Worm (Caenorhabditis elegans): Measurements from ENCODE around the gene nlt-1.

DNA sequence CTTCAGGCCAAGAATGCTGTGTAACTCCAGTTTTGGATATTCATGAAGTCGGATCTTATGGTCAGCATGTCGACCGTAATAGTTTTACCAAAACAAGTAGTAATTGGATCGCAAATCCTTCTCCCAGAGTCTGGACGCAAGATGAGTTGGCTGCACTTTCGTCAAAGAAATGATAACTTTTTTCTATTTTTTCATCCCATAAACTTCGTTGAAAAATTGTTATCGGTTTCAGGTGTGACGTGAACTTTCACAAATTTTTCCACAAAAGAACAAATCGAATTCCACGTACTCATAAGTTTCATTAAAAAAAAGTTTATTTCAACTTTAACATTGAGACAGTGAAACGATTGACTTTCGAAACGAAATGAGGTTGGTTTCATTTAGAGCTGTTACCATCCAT lies 7.0 kb upstream of the nlt-1 start, which contains the start of gene ZK892.5:
- no peak for TF ChIP-seq fos-1 (tag; optimal IDR thresholded peaks at IDR 0.05)
- no peak for TF ChIP-seq nhr-77 (tag; optimal IDR thresholded peaks at IDR 0.05)
- no peak for TF ChIP-seq egl-27 (tag; optimal IDR thresholded peaks at IDR 0.05)
- TF ChIP-seq snpc-4 (tag; optimal IDR thresholded peaks at IDR 0.05): no peak
- TF ChIP-seq ama-1 (optimal IDR thresholded peaks at IDR 0.05): no peak
- no peak for TF ChIP-seq ztf-11 (tag; optimal IDR thresholded peaks at IDR 0.05)
- no peak for TF ChIP-seq alr-1 (tag; optimal IDR thresholded peaks at IDR 0.05)
- no peak for TF ChIP-seq aly-2 (tag; optimal IDR thresholded peaks at IDR 0.05)
- TF ChIP-seq nhr-237 (tag; optimal IDR thresholded peaks at IDR 0.05): no peak
- TF ChIP-seq mdl-1 (tag; optimal IDR thresholded peaks at IDR 0.05): no peak
